Worm (Caenorhabditis elegans) whole organism, midembryonic: Measurements from ENCODE around the gene fbxb-106.

Experiments
- T22C8.4 ChIP-seq: fragments of 200-800 bp; sonication (Bioruptor generic); IDR thresholded peaks from 2 replicates; pipeline ENCODE4 v1.3.6; 2022; ENCODE audit warnings: missing genetic modification characterization, missing compliant biosample characterization
- cog-1 ChIP-seq: sonication (generic microtip); optimal IDR thresholded peaks from 2 replicates; lab custom pipeline; 2016; ENCODE audit warnings: missing genetic modification characterization, missing compliant biosample characterization
- flt-1 ChIP-seq: fragments of 200-800 bp; sonication (Bioruptor generic); IDR thresholded peaks from 2 replicates; pipeline ENCODE4 v1.3.6; 2022; ENCODE audit warnings: missing genetic modification characterization, missing compliant biosample characterization
- klf-2 ChIP-seq: fragments of 200-800 bp; sonication (Bioruptor generic); conservative IDR thresholded peaks from 2 replicates; pipeline ENCODE4 v1.3.6; 2022; ENCODE audit warnings: missing genetic modification reagents, missing genetic modification characterization, missing compliant biosample characterization
- med-1 ChIP-seq: sonication (generic microtip); optimal IDR thresholded peaks from 2 replicates; lab custom pipeline; 2017; ENCODE audit warnings: missing genetic modification characterization, mild to moderate bottlenecking, missing compliant biosample characterization, antibody characterized with exemption, missing genetic modification reagents; ENCODE audit not compliant: insufficient read depth
- ref-1 ChIP-seq: fragments of 200-800 bp; sonication (Bioruptor generic); conservative IDR thresholded peaks from 2 replicates; pipeline ENCODE4 v1.3.6; 2022; ENCODE audit warnings: missing genetic modification reagents, missing genetic modification characterization, missing compliant biosample characterization
- tab-1 ChIP-seq: fragments of 200-800 bp; sonication (Bioruptor generic); IDR thresholded peaks from 2 replicates; pipeline ENCODE4 v1.3.6; 2022; ENCODE audit warnings: missing genetic modification characterization, missing compliant biosample characterization
- ztf-23 ChIP-seq: fragments of 200-800 bp; sonication (Bioruptor generic); IDR thresholded peaks from 2 replicates; pipeline ENCODE4 v1.3.6; 2022; ENCODE audit warnings: missing genetic modification reagents, missing genetic modification characterization, missing compliant biosample characterization
- ztf-29 ChIP-seq: fragments of 200-800 bp; sonication (Bioruptor generic); IDR thresholded peaks from 2 replicates; pipeline ENCODE4 v1.3.6; 2022; ENCODE audit warnings: missing genetic modification reagents, missing genetic modification characterization, missing compliant biosample characterization

Gene fbxb-106

ce11 chrII:2735644-2736043 is 26.6 kb upstream of the fbxb-106 start:
- no peak for TF ChIP-seq ztf-23 (GFP tag; lab: Robert Waterston, UW)
- no peak for TF ChIP-seq ref-1 (GFP tag; lab: Robert Waterston, UW)
- TF ChIP-seq cog-1 (tag; lab: Kevin White, UChicago), result no peak
- no peak for TF ChIP-seq flt-1
- no peak for TF ChIP-seq ztf-29 (GFP tag; lab: Robert Waterston, UW)
- no peak for TF ChIP-seq tab-1 (GFP tag; lab: Robert Waterston, UW)
- no peak for TF ChIP-seq med-1 (GFP tag; lab: Kevin White, UChicago)
- TF ChIP-seq T22C8.4 (GFP tag; lab: Robert Waterston, UW), result no peak
- TF ChIP-seq klf-2 (GFP tag; lab: Robert Waterston, UW), result no peak

DNA sequence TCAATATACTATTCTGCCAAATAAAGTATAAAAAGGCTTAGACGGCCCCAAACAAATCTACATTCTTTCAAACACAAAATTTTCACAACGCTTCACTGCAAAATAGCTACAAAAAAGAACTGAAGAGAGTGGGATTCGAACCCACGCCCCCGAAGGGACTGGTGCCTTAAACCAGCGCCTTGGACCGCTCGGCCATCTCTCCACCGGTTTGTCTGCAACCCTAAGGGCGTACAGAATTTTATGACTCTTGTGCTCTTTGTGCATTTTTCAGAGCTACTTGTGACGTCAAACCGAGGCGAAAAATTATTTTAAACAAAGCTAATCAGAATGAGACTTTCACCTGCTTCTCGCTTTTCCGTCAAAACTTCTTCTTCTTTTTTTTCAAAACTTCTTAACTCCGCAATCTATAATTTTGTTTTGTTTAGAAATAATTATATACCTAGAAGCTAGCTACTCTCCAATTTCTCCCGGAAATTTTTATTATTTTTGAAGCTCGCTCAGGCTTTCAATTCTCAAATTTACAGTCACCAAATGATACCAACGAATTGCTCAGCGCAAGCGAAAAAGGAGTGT is 26.0 kb upstream of the fbxb-106 start, which contains the start of gene T05A8.8:
T05A8.8 (plus strand) TSS at position 523 of the 573 bp plus-strand sequence.
- no peak for TF ChIP-seq cog-1 (tag; lab: Kevin White, UChicago)

DNA sequence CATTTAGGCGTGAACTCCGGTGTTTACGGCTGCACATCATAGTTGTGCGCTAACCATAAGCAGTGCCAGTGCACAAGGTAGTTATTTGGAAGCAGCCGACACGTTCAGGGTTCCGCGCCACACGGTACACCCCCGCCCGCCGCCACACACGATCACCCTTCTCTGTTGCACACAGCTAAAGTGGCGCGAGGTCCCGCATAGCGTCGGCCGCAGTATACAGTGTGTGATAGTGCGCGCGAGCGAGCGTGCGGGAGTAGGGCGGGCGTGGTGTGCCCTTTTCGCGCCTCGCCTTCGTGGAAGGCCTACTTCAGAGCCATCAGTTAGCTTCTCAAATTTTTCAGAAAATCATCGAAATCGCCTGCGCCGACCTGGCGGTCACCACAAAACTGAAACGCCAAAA is 25.3 kb upstream of the fbxb-106 start:
- no peak for TF ChIP-seq klf-2 (GFP tag; lab: Robert Waterston, UW)
- TF ChIP-seq tab-1 (GFP tag; lab: Robert Waterston, UW), result 0 out of 2 replicates have a peak, but pooled peaks have one; percentile 16
- TF ChIP-seq ztf-23 (GFP tag; lab: Robert Waterston, UW), result no peak

- TF ChIP-seq klf-2 (GFP tag; lab: Robert Waterston, UW) (no peak), ztf-23 (GFP tag; lab: Robert Waterston, UW) (no peak), T22C8.4 (GFP tag; lab: Robert Waterston, UW) (no peak), med-1 (GFP tag; lab: Kevin White, UChicago) (no peak), tab-1 (GFP tag; lab: Robert Waterston, UW) (no peak), cog-1 (tag; lab: Kevin White, UChicago) (no peak), flt-1 (no peak), ztf-29 (GFP tag; lab: Robert Waterston, UW) (no peak), ref-1 (GFP tag; lab: Robert Waterston, UW) (no peak)
Observed at ce11 chrII:2739619-2740018, 22.6 kb upstream of the fbxb-106 start, which contains the start of gene T05A8.6. Gene T05A8.6, minus strand, starts transcription at chrII:2739719.

DNA sequence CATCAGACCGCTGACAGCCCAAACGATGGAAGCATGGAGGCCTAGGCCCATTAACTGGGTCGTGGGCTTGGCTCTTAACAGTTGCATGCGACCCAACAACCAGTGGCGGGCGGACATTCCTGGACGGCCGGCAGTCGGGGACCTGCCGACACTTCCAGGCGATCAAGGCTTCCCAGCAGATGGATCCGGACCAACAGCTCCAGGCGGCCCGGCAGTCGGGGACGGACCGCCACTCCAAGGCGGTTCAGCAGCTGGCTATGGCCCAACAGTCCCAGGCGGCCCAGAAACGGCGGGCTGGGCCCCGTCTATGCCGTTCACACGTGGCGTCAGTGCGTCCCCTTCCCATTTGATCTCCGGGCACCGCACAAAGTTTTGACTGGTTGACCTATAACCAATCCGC is 20.8 kb upstream of the fbxb-106 start:
- no peak for TF ChIP-seq ref-1 (GFP tag; lab: Robert Waterston, UW)
- TF ChIP-seq tab-1 (GFP tag; lab: Robert Waterston, UW), result no peak
- no peak for TF ChIP-seq med-1 (GFP tag; lab: Kevin White, UChicago)
- no peak for TF ChIP-seq ztf-29 (GFP tag; lab: Robert Waterston, UW)
- TF ChIP-seq cog-1 (tag; lab: Kevin White, UChicago), result no peak
- TF ChIP-seq ztf-23 (GFP tag; lab: Robert Waterston, UW), result no peak
- TF ChIP-seq T22C8.4 (GFP tag; lab: Robert Waterston, UW), result no peak
- no peak for TF ChIP-seq klf-2 (GFP tag; lab: Robert Waterston, UW)
- no peak for TF ChIP-seq flt-1

DNA sequence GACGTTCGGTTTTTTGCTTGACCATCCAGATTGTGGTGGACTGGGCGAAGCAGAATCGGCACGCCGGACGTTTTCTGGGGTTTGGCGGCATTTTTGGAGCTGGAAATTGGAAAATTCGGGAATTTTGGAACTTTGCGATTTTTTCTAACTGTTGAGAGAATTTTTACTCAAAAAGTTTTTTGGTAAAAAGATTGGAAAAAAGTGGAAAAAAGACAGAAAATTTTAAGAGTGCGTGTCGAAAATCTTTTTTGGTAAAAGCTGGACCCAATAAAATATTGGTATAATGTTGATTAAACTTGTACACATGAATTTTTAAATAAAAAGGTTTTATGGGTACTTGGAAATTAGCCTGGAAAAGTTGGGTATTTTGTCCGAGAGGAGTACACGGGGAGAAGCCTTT is 20.0 kb upstream of the fbxb-106 start, which contains the start of gene T05A8.7:
T05A8.7 (minus strand) TSS at position 101 of the 400 bp plus-strand sequence.
- TF ChIP-seq cog-1 (tag; lab: Kevin White, UChicago) (no peak), ref-1 (GFP tag; lab: Robert Waterston, UW) (no peak), med-1 (GFP tag; lab: Kevin White, UChicago) (no peak), tab-1 (GFP tag; lab: Robert Waterston, UW) (no peak), flt-1 (no peak), ztf-23 (GFP tag; lab: Robert Waterston, UW) (no peak), ztf-29 (GFP tag; lab: Robert Waterston, UW) (no peak)

ce11 chrII:2747956-2748621 is 14.1 kb upstream of the fbxb-106 start:
- TF ChIP-seq T22C8.4 (GFP tag; lab: Robert Waterston, UW), result no peak
- TF ChIP-seq ref-1 (GFP tag; lab: Robert Waterston, UW), result no peak
- no peak for TF ChIP-seq ztf-23 (GFP tag; lab: Robert Waterston, UW)
- TF ChIP-seq cog-1 (tag; lab: Kevin White, UChicago), result no peak
- TF ChIP-seq ztf-29 (GFP tag; lab: Robert Waterston, UW), result no peak
- no peak for TF ChIP-seq klf-2 (GFP tag; lab: Robert Waterston, UW)
- no peak for TF ChIP-seq flt-1
- no peak for TF ChIP-seq tab-1 (GFP tag; lab: Robert Waterston, UW)
- TF ChIP-seq med-1 (GFP tag; lab: Kevin White, UChicago), result no peak

DNA sequence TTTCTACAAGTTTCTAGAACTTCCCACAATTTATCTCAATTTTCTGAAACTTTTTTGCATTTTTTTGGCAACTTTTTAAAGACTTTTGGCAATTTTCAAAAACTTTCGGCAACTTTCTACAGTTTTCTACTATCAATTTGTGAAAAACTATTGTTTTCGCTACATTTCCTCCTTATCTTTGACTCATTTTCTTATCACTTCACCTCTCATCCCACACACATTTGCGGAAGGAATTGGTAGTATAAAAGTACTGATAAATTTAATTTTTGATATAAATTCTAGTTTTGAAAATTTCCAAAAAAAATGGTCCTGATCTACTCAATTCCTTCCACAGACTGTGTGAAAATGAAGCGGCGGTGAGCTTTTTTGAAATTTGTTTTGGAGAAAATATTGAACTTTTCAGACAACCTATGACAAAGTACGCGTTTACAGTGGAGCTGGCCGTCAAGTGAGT is 12.6 kb upstream of the fbxb-106 start, which contains the start of gene F29A7.4:
F29A7.4 (plus strand) TSS at position 404 of the 454 bp plus-strand sequence.
- TF ChIP-seq klf-2 (GFP tag; lab: Robert Waterston, UW) (no peak), T22C8.4 (GFP tag; lab: Robert Waterston, UW) (no peak), cog-1 (tag; lab: Kevin White, UChicago) (no peak), ztf-23 (GFP tag; lab: Robert Waterston, UW) (no peak), ref-1 (GFP tag; lab: Robert Waterston, UW) (no peak), ztf-29 (GFP tag; lab: Robert Waterston, UW) (no peak), tab-1 (GFP tag; lab: Robert Waterston, UW) (no peak), flt-1 (no peak), med-1 (GFP tag; lab: Kevin White, UChicago) (no peak)

DNA sequence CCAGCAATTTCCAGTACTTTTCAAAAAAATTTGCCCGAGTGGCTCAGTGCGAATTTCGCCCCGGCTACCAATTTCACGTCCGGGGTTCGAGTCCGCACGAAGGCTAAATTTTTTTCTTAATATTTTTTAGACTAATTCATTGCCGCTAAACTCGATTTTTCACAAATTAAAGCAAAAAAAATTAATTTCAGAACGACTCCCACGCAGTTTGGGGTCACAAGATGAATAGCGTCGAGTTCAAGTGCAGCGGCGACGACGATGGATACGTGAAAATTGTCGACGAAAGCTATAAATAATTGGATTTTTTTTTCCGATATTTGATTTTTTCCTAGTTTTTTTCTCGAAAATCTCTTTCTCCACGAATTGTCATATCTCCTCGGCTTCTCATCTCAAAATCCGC is 10.9 kb upstream of the fbxb-106 start:
- TF ChIP-seq cog-1 (tag; lab: Kevin White, UChicago) (no peak), ref-1 (GFP tag; lab: Robert Waterston, UW) (no peak), T22C8.4 (GFP tag; lab: Robert Waterston, UW) (no peak), med-1 (GFP tag; lab: Kevin White, UChicago) (no peak), klf-2 (GFP tag; lab: Robert Waterston, UW) (no peak), ztf-23 (GFP tag; lab: Robert Waterston, UW) (no peak), ztf-29 (GFP tag; lab: Robert Waterston, UW) (no peak), flt-1 (no peak), tab-1 (GFP tag; lab: Robert Waterston, UW) (no peak)
